Fruit fly (Drosophila melanogaster): ENCODE data around the gene Timp.
A peak's percentile ranks its signal among the peaks of the same experiment; 100 is the strongest.

Timp gene

dm6 chr3R:10190084-10190782, 22.6 kb downstream of the Timp start, which contains the start of gene Syn:
Gene Syn, plus strand, starts transcription at chr3R:10190689.
- TF ChIP-seq Pif1A (GFP tag; optimal IDR thresholded peaks at IDR 0.05): no peak
- no peak for TF ChIP-seq CG17806 (tag; optimal IDR thresholded peaks at IDR 0.05)

- peak; percentile 60 for TF ChIP-seq CG13204 (GFP tag; optimal IDR thresholded peaks at IDR 0.05)
- TF ChIP-seq CG32121 (GFP tag; IDR thresholded peaks at IDR 0.05): peak; percentile 13; the same call in 1 of the 2 replicates
- peak; percentile 86 for TF ChIP-seq gl (tag; optimal IDR thresholded peaks at IDR 0.05)
- TF ChIP-seq Pif1B (GFP tag; optimal IDR thresholded peaks at IDR 0.05): no peak
- peak; percentile 19 for TF ChIP-seq CG8159 (tag; optimal IDR thresholded peaks at IDR 0.05)
- TF ChIP-seq CG15710 (tag; optimal IDR thresholded peaks at IDR 0.05): peak; percentile 41
- TF ChIP-seq CG4496 (GFP tag; IDR thresholded peaks at IDR 0.05): peak; percentile 69; the same call in 2 of the 3 replicates
- TF ChIP-seq CG9948 (tag; optimal IDR thresholded peaks at IDR 0.05): peak; percentile 33
- no peak for TF ChIP-seq CG8301 (tag; optimal IDR thresholded peaks at IDR 0.05)
- TF ChIP-seq Ets98B (GFP tag; IDR thresholded peaks at IDR 0.05): peak; percentile 79
- TF ChIP-seq fd96Ca (GFP tag; IDR thresholded peaks at IDR 0.05): no peak; the same call in 2 of the 3 replicates
- TF ChIP-seq CG10348 (GFP tag; IDR thresholded peaks at IDR 0.05): no peak
- TF ChIP-seq CG17806 (tag; optimal IDR thresholded peaks at IDR 0.05): peak; percentile 52
- TF ChIP-seq CG14655 (GFP tag; optimal IDR thresholded peaks at IDR 0.05): no peak
- TF ChIP-seq D1 (tag; optimal IDR thresholded peaks at IDR 0.05): peak; percentile 71
- peak; percentile 51 for TF ChIP-seq CG34367 (tag; optimal IDR thresholded peaks at IDR 0.05)
- TF ChIP-seq rn (GFP tag; IDR thresholded peaks at IDR 0.05): peak; percentile 11; the same call in 1 of the 2 replicates
- no peak for TF ChIP-seq Pif1A (GFP tag; optimal IDR thresholded peaks at IDR 0.05)
- peak; percentile 47 for TF ChIP-seq EcR (GFP tag; optimal IDR thresholded peaks at IDR 0.05)
- TF ChIP-seq Snoo (tag; optimal IDR thresholded peaks at IDR 0.05): peak; percentile 48
- peak; percentile 86 for TF ChIP-seq CG12605 (GFP tag; IDR thresholded peaks at IDR 0.05)
Measured at dm6 chr3R:10189520-10189919, 23.3 kb downstream of the Timp start, which contains the start of gene CG12814. Gene CG12814, minus strand, starts transcription at chr3R:10189603.

DNA sequence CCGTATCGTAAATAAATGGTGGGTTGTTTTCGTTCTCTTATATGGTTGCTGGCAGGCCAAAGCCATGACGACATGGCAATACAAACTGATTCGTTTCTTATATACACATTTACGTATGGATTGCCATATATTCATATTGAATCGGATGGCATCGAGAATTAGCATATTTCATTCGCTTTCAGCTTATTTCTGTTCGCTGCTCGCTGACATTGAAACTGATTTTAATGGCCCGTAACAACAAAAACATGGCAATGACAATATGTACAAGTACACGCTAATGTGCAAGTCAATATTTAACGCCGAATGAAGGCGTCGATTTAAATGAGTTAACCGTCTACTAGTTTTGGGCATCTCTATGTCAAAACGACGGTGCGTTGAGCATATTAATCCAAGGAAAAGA, 26.8 kb downstream of the Timp start:
- no peak for TF ChIP-seq CG32121 (GFP tag; IDR thresholded peaks at IDR 0.05)
- no peak for TF ChIP-seq CG10348 (GFP tag; IDR thresholded peaks at IDR 0.05)
- no peak for TF ChIP-seq CG12605 (GFP tag; IDR thresholded peaks at IDR 0.05)
- no peak for TF ChIP-seq Ets98B (GFP tag; IDR thresholded peaks at IDR 0.05)
- TF ChIP-seq CG34367 (tag; optimal IDR thresholded peaks at IDR 0.05): no peak
- no peak for TF ChIP-seq CG8159 (tag; optimal IDR thresholded peaks at IDR 0.05)
- no peak for TF ChIP-seq CG8301 (tag; optimal IDR thresholded peaks at IDR 0.05)
- no peak for TF ChIP-seq CG15710 (tag; optimal IDR thresholded peaks at IDR 0.05)
- no peak for TF ChIP-seq CG4496 (GFP tag; IDR thresholded peaks at IDR 0.05)
- TF ChIP-seq CG17806 (tag; optimal IDR thresholded peaks at IDR 0.05): no peak
- TF ChIP-seq gl (tag; optimal IDR thresholded peaks at IDR 0.05): no peak
- TF ChIP-seq Pif1B (GFP tag; optimal IDR thresholded peaks at IDR 0.05): no peak
- TF ChIP-seq D1 (tag; optimal IDR thresholded peaks at IDR 0.05): no peak
- TF ChIP-seq CG14655 (GFP tag; optimal IDR thresholded peaks at IDR 0.05): no peak
- TF ChIP-seq fd96Ca (GFP tag; IDR thresholded peaks at IDR 0.05): no peak
- TF ChIP-seq CG13204 (GFP tag; optimal IDR thresholded peaks at IDR 0.05): no peak
- TF ChIP-seq Pif1A (GFP tag; optimal IDR thresholded peaks at IDR 0.05): no peak

dm6 chr3R:10176927-10177511, 35.8 kb downstream of the Timp start:
- peak; percentile 46 for TF ChIP-seq CG9948 (tag; optimal IDR thresholded peaks at IDR 0.05)
- TF ChIP-seq CG15710 (tag; optimal IDR thresholded peaks at IDR 0.05): peak; percentile 65
- TF ChIP-seq CG8301 (tag; optimal IDR thresholded peaks at IDR 0.05): peak; percentile 8
- peak; percentile 46 for TF ChIP-seq CG17806 (tag; optimal IDR thresholded peaks at IDR 0.05)
- TF ChIP-seq rn (GFP tag; IDR thresholded peaks at IDR 0.05): no peak
- TF ChIP-seq Ets98B (GFP tag; IDR thresholded peaks at IDR 0.05): no peak
- peak; percentile 44 for TF ChIP-seq CG34367 (tag; optimal IDR thresholded peaks at IDR 0.05)
- TF ChIP-seq CG4496 (GFP tag; IDR thresholded peaks at IDR 0.05): no peak
- no peak for TF ChIP-seq CG10348 (GFP tag; IDR thresholded peaks at IDR 0.05)
- peak; percentile 32 for TF ChIP-seq Pif1A (GFP tag; optimal IDR thresholded peaks at IDR 0.05)
- TF ChIP-seq CG14655 (GFP tag; optimal IDR thresholded peaks at IDR 0.05): peak; percentile 53
- TF ChIP-seq EcR (GFP tag; optimal IDR thresholded peaks at IDR 0.05): no peak
- TF ChIP-seq CG13204 (GFP tag; optimal IDR thresholded peaks at IDR 0.05): peak; percentile 1
- peak; percentile 28 for TF ChIP-seq Pif1B (GFP tag; optimal IDR thresholded peaks at IDR 0.05)
- TF ChIP-seq D1 (tag; optimal IDR thresholded peaks at IDR 0.05): no peak
- TF ChIP-seq fd96Ca (GFP tag; IDR thresholded peaks at IDR 0.05): no peak
- TF ChIP-seq CG12605 (GFP tag; IDR thresholded peaks at IDR 0.05): no peak
- no peak for TF ChIP-seq Snoo (tag; optimal IDR thresholded peaks at IDR 0.05)
- TF ChIP-seq CG32121 (GFP tag; IDR thresholded peaks at IDR 0.05): no peak
- TF ChIP-seq CG8159 (tag; optimal IDR thresholded peaks at IDR 0.05): peak; percentile 79
- TF ChIP-seq gl (tag; optimal IDR thresholded peaks at IDR 0.05): no peak

- TF ChIP-seq CG9948 (tag; optimal IDR thresholded peaks at IDR 0.05) (peak; percentile 86), CG17806 (tag; optimal IDR thresholded peaks at IDR 0.05) (peak; percentile 90), CG34367 (tag; optimal IDR thresholded peaks at IDR 0.05) (peak; percentile 81), Snoo (tag; optimal IDR thresholded peaks at IDR 0.05) (peak; percentile 93), D1 (tag; optimal IDR thresholded peaks at IDR 0.05) (peak; percentile 94), Pif1A (GFP tag; optimal IDR thresholded peaks at IDR 0.05) (peak; percentile 93), CG10348 (GFP tag; IDR thresholded peaks at IDR 0.05) (peak; percentile 59), CG12605 (GFP tag; IDR thresholded peaks at IDR 0.05) (peak; percentile 86), rn (GFP tag; IDR thresholded peaks at IDR 0.05) (peak; percentile 67; the same call in 1 of the 2 replicates), CG13204 (GFP tag; optimal IDR thresholded peaks at IDR 0.05) (peak; percentile 77), gl (tag; optimal IDR thresholded peaks at IDR 0.05) (peak; percentile 79), CG8301 (tag; optimal IDR thresholded peaks at IDR 0.05) (peak; percentile 90), CG4496 (GFP tag; IDR thresholded peaks at IDR 0.05) (peak; percentile 95), CG14655 (GFP tag; optimal IDR thresholded peaks at IDR 0.05) (peak; percentile 90), Pif1B (GFP tag; optimal IDR thresholded peaks at IDR 0.05) (peak; percentile 95), fd96Ca (GFP tag; IDR thresholded peaks at IDR 0.05) (peak; percentile 94), CG8159 (tag; optimal IDR thresholded peaks at IDR 0.05) (peak; percentile 91), CG15710 (tag; optimal IDR thresholded peaks at IDR 0.05) (peak; percentile 86), EcR (GFP tag; optimal IDR thresholded peaks at IDR 0.05) (peak; percentile 83), CG32121 (GFP tag; IDR thresholded peaks at IDR 0.05) (peak; percentile 95), Ets98B (GFP tag; IDR thresholded peaks at IDR 0.05) (peak; percentile 95)
Measured at dm6 chr3R:10170356-10170876, 42.4 kb downstream of the Timp start, which contains the start of gene Best1. Gene Best1, minus strand, starts transcription at chr3R:10170487.
